Worm (Caenorhabditis elegans) whole organism, L4 larva: Measurements from ENCODE around the gene cyp-43A1.

Source experiments
- F49E8.2 ChIP-seq: sonication (generic microtip); optimal IDR thresholded peaks from 2 replicates; lab custom pipeline; 2016; ENCODE audit warnings: missing compliant biosample characterization, mild to moderate bottlenecking, missing genetic modification characterization, borderline replicate concordance
- T26A8.4 ChIP-seq: fragments of 200-800 bp; sonication (Bioruptor generic); IDR thresholded peaks from 2 replicates; pipeline ENCODE4 v1.3.6; 2022; ENCODE audit warnings: missing genetic modification characterization, missing compliant biosample characterization
- aha-1 ChIP-seq: fragments of 150-350 bp; peaks from one replicate; lab custom pipeline; 2014; ENCODE audit warnings: missing biosample characterization, missing genetic modification characterization
- ceh-20 ChIP-seq: fragments of 200-800 bp; sonication (Bioruptor generic); IDR thresholded peaks from 2 replicates; pipeline ENCODE4 v1.3.6; 2022; ENCODE audit warnings: missing genetic modification reagents, missing genetic modification characterization, missing compliant biosample characterization
- ctbp-1 ChIP-seq: fragments of 200-800 bp; sonication (Bioruptor generic); IDR thresholded peaks from 2 replicates; pipeline ENCODE4 v1.3.6; 2022; ENCODE audit warnings: missing genetic modification reagents, missing genetic modification characterization, missing compliant biosample characterization
- lin-13 ChIP-seq: fragments of 150-350 bp; optimal IDR thresholded peaks from 2 replicates; lab custom pipeline; 2014; ENCODE audit warnings: missing biosample characterization, missing genetic modification reagents, missing genetic modification characterization
- madf-9 ChIP-seq: fragments of 200-800 bp; sonication (Bioruptor generic); conservative IDR thresholded peaks from 2 replicates; pipeline ENCODE4 v1.3.6; 2022; ENCODE audit warnings: missing genetic modification reagents, missing genetic modification characterization, missing compliant biosample characterization
- nhr-11 ChIP-seq: fragments of 150-350 bp; optimal IDR thresholded peaks from 2 replicates; lab custom pipeline; 2014; ENCODE audit warnings: missing biosample characterization, missing genetic modification characterization
- nhr-237 ChIP-seq: sonication (generic microtip); optimal IDR thresholded peaks from 2 replicates; lab custom pipeline; 2017; ENCODE audit warnings: missing biosample characterization, missing genetic modification characterization
- nhr-28 ChIP-seq: fragments of 150-350 bp; optimal IDR thresholded peaks from 2 replicates; lab custom pipeline; 2014; ENCODE audit warnings: missing biosample characterization, missing genetic modification characterization
- pha-4 ChIP-seq, 2 experiments: fragments of 150-350 bp in 1 of 2; fragments of 200-800 bp in 1 of 2; sonication (Bioruptor generic) in 1 of 2; IDR thresholded peaks in 1 of 2; optimal IDR thresholded peaks in 1 of 2; 2 replicates each; pipeline versions ENCODE4 v1.3.6 to Lab custom; 2014 to 2022; ENCODE audit warnings: missing genetic modification characterization in 2 of 2, missing genetic modification reagents in 2 of 2, missing biosample characterization in 1 of 2, missing compliant biosample characterization in 1 of 2
- pqm-1 ChIP-seq: sonication (generic microtip); optimal IDR thresholded peaks from 2 replicates; lab custom pipeline; 2017; ENCODE audit warnings: missing biosample characterization, missing genetic modification characterization
- unc-39 ChIP-seq: sonication (generic microtip); optimal IDR thresholded peaks from 2 replicates; lab custom pipeline; 2017; ENCODE audit warnings: missing biosample characterization, missing genetic modification characterization
- unc-62 ChIP-seq, 3 experiments: fragments of 150-350 bp in 1 of 3; sonication (generic microtip); optimal IDR thresholded peaks in 2 of 3; peaks in 1 of 3; 1 replicate in 1 of 3; 2 replicates in 2 of 3; lab custom pipeline; 2014 to 2017; ENCODE audit warnings: missing biosample characterization in 3 of 3, missing genetic modification characterization in 3 of 3, missing genetic modification reagents in 3 of 3, missing genotype in 1 of 3

ce11 chrX:5720929-5721328 lies 6.6 kb downstream of the cyp-43A1 start:
- TF ChIP-seq T26A8.4 (GFP tag; lab: Robert Waterston, UW) (no peak), nhr-237 (no peak), pha-4 (GFP tag; IDR thresholded peaks at IDR 0.05; lab: Robert Waterston, UW) (no peak), pha-4 (tag; optimal IDR thresholded peaks at IDR 0.05; lab: Kevin White, UChicago) (no peak), lin-13 (GFP tag; lab: Kevin White, UChicago) (no peak), nhr-11 (tag; lab: Kevin White, UChicago) (no peak), nhr-28 (no peak), pqm-1 (no peak), unc-62 (GFP tag; optimal IDR thresholded peaks at IDR 0.05 in 1 of 2; lab: Kevin White, UChicago) (no peak), unc-62 (tag; optimal IDR thresholded peaks at IDR 0.05; lab: Kevin White, UChicago) (no peak), aha-1 (tag; lab: Kevin White, UChicago) (no peak), unc-39 (tag; lab: Kevin White, UChicago) (no peak), ceh-20 (no peak), F49E8.2 (tag; lab: Kevin White, UChicago) (no peak), ctbp-1 (GFP tag; lab: Robert Waterston, UW) (no peak), madf-9 (GFP tag; lab: Robert Waterston, UW) (no peak)
